Fruit fly (Drosophila melanogaster) Kc167 (cell line): ENCODE measurements around the gene CG17597.
A peak's percentile ranks its signal among the peaks of the same experiment; 100 is the strongest.

ENCODE experiments used
- Myc ChIP-seq: fragments of >200 bp; optimal IDR thresholded peaks from 2 replicates; lab custom pipeline; 2017; ENCODE audit warnings: missing external identifiers
- Sin3A ChIP-seq: fragments of >200 bp; optimal IDR thresholded peaks from 2 replicates; lab custom pipeline; 2018; ENCODE audit warnings: missing external identifiers
- h ChIP-seq: fragments of >200 bp; optimal IDR thresholded peaks from 3 replicates; lab custom pipeline; 2018; ENCODE audit warnings: missing external identifiers
- insv ChIP-seq: fragments of >200 bp; optimal IDR thresholded peaks from 3 replicates; lab custom pipeline; 2018; ENCODE audit warnings: missing external identifiers
- psq ChIP-seq: fragments of >200 bp; optimal IDR thresholded peaks from 2 replicates; lab custom pipeline; 2017; ENCODE audit warnings: missing external identifiers
- ttk ChIP-seq: sonication (Bioruptor generic); optimal IDR thresholded peaks from 2 replicates; lab custom pipeline; 2017; ENCODE audit warnings: missing external identifiers

Gene CG17597

dm6 chr2L:18801704-18802103 is 29.2 kb downstream of the CG17597 start:
- TF ChIP-seq insv (lab: Kevin White, UChicago) (no peak), psq (lab: Kevin White, UChicago) (no peak), ttk (lab: Kevin White, UChicago) (no peak), Myc (lab: Kevin White, UChicago) (no peak), h (lab: Kevin White, UChicago) (no peak), Sin3A (lab: Kevin White, UChicago) (no peak)

DNA sequence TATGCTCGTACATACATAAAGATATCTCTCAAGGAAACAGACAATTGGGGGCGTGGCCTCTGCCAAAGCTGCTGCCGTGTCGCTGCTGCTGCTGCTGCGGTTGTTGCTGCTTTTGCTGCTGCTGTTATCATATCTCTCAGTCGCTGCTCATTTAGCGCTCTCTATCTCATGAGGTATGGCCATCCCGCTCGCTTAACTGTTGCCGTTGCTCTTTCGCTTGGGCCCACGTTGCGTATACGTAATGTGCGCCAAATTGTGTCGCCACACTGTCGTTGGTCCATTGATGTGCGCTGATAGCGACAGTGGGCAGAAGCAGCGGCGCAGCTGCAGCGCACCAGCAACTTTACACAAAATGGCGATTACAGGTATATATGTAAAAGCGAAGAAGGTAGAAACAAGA is 34.5 kb downstream of the CG17597 start:
- TF ChIP-seq h (lab: Kevin White, UChicago) (no peak), insv (lab: Kevin White, UChicago) (no peak), psq (lab: Kevin White, UChicago) (no peak), Myc (lab: Kevin White, UChicago) (no peak)

DNA sequence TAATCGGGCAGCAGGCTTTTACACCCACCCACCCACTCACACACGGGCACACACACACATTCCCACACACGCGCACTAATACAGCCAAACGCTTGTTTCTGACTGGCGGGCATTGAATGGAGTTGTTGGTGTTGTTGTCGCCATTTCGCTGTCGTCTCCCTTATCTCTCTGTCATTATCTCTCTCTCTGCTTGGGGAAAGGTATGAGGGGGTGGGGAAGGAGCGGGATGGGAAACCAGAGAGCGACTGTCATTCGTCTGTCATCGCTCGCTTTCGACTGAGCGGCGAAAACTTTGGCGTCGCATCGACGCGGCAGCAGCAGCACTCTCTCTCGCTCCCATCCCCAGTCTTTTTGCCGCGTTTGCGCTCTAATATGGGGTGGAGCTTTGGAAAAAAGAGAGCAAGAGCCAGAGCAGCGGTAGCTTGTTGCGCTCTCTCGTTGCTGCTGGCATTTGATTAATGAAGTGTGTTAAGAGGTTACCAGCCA is 35.0 kb downstream of the CG17597 start:
- peak; percentile 67 for TF ChIP-seq insv (lab: Kevin White, UChicago)
- no peak for TF ChIP-seq ttk (lab: Kevin White, UChicago)

DNA sequence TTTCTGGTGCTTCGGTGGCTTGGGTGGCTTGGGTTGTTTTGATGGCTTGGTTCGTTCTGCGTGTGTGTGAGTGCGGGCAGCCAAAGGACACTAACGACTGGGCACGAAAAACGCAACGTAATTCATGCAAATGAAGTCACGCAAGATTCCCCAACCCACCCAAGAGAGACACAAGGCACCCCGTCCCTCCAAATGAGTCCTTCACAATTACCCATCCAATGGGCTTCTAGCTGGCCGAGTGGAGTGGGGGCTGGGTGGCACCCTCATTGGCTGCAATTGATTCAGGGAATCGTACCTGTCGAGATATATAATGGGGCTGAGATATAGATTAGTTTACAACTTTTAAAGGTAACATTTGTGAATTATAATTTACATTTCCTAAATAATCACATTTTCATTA is 37.7 kb downstream of the CG17597 start:
- TF ChIP-seq Myc (lab: Kevin White, UChicago), result no peak
- no peak for TF ChIP-seq ttk (lab: Kevin White, UChicago)
- TF ChIP-seq insv (lab: Kevin White, UChicago), result no peak
- TF ChIP-seq psq (lab: Kevin White, UChicago), result no peak
- TF ChIP-seq h (lab: Kevin White, UChicago), result no peak
- TF ChIP-seq Sin3A (lab: Kevin White, UChicago), result no peak

- TF ChIP-seq insv (lab: Kevin White, UChicago) (no peak), psq (lab: Kevin White, UChicago) (no peak), Sin3A (lab: Kevin White, UChicago) (no peak), ttk (lab: Kevin White, UChicago) (no peak), h (lab: Kevin White, UChicago) (no peak), Myc (lab: Kevin White, UChicago) (no peak)
These were observed 38.1 kb downstream of the CG17597 start, which contains the start of gene ham for dm6 chr2L:18792806-18793205. Gene ham (minus strand): TSS chr2L:18792906.

DNA sequence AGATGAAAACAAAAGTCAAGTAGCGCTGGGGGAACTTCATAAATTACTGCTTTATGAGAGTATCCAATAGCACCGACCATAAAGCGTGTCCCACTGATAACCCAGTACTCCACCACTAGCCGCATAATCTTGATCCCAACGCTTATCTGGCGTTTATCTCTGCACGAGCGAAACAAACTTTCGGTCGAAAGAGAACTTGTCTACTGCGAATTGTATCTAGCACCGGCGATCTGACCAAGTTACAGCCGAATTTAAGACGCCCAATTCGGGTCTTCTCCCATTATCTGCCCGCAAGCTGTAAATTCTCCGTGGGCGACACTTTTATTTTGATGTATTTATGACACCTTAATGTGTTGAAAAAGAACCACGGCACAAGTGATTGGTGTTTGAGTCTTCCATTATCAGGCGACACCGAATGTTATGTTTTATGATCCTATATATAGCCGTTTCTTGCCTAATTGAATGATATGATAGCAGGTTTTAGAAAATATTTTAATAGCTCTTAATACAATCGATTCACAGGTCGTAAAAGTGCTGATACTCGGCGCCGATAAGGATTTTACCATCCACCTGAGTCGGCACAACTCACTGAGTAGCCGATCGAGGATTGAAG is 41.1 kb downstream of the CG17597 start:
- TF ChIP-seq h (lab: Kevin White, UChicago), result no peak
- no peak for TF ChIP-seq ttk (lab: Kevin White, UChicago)
- TF ChIP-seq Myc (lab: Kevin White, UChicago), result no peak
- no peak for TF ChIP-seq Sin3A (lab: Kevin White, UChicago)
- TF ChIP-seq psq (lab: Kevin White, UChicago), result no peak
- TF ChIP-seq insv (lab: Kevin White, UChicago), result no peak

DNA sequence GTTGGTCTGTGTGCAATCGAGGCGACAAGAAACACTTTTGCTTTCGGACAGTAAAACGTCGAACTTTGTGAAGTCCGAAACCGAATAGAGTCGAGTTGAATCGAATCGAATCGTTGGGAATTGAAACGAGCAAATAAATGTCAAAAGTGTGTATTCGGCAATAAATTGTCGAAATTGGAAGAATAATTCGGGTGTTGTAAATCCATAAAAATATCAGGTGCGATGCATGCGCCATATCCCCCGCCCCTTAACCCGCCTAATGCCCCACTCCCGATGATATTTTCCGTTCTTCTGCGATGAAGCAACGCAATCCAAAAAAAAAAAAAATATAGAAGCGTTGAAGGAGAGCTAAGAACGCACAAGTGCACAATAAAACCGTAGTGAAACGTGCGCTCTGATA is 42.0 kb downstream of the CG17597 start:
- TF ChIP-seq Myc (lab: Kevin White, UChicago), result no peak
- TF ChIP-seq h (lab: Kevin White, UChicago), result no peak
- no peak for TF ChIP-seq psq (lab: Kevin White, UChicago)
- TF ChIP-seq ttk (lab: Kevin White, UChicago), result no peak
- TF ChIP-seq Sin3A (lab: Kevin White, UChicago), result no peak
- TF ChIP-seq insv (lab: Kevin White, UChicago), result no peak

DNA sequence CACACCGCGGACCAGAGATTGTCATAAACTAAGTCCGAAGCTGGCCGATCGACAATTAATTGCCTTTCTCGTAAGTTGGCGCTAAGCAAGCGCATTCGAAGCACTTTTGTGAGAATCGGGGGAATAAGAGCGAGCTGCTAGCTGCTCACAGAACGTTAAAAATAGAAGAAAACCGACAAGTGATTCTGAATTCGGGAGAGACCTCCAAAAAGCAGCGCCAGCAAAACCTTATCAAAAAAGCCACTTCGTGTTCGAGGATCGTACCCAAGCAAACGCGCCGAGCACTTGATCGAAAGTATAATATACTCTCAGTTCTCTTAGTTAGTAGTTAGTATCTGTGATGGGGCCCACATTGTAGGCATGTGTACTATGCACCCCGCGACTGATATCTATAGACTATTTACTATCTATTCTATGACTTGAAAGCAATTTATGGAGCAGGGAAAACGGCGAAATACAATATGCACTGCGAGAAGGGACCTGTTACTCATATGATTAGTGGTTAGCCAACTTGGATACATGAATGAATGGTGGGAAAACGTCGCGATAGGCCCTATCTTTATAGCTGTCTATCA is 43.5 kb downstream of the CG17597 start:
- TF ChIP-seq insv (lab: Kevin White, UChicago), result no peak
- no peak for TF ChIP-seq Myc (lab: Kevin White, UChicago)
- TF ChIP-seq h (lab: Kevin White, UChicago), result no peak
- no peak for TF ChIP-seq psq (lab: Kevin White, UChicago)
- no peak for TF ChIP-seq ttk (lab: Kevin White, UChicago)
- TF ChIP-seq Sin3A (lab: Kevin White, UChicago), result no peak

- TF ChIP-seq Sin3A (lab: Kevin White, UChicago) (no peak), insv (lab: Kevin White, UChicago) (no peak), Myc (lab: Kevin White, UChicago) (no peak), ttk (lab: Kevin White, UChicago) (no peak)
These were observed 45.8 kb downstream of the CG17597 start for dm6 chr2L:18785026-18785600.

DNA sequence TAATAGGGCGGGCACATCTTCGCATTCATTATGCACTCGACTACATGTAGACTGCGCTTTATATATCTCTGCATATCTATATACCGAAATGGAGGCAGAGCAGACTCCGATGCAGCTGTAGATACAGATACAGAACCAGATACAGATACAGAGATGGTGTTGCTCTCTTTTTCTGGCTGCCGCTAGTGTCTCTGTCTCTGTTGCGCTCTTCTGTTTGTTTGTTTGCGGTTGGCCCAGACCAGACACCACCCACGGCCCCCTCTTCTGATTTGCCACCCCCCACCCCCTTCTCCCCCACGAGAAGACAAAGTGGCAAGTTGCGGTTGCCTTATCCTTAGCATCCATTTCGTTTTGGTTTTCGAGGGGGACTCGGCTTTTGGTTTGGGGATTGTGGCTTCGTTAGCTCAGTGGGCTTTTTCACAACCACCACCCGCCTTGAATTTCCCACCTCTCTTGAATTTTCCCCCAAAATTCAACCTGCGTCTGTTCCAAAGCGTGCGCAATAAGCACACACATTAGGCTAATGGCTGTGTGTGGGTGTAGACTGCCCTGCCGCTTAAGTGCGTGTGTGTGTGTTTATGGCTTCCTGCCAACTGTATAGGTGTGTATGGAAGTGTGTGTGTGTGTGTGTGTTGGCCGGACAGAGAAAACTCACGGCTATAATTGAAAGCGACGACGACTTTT is 47.5 kb downstream of the CG17597 start:
- TF ChIP-seq h (lab: Kevin White, UChicago) (no peak), Myc (lab: Kevin White, UChicago) (no peak), ttk (lab: Kevin White, UChicago) (no peak), insv (lab: Kevin White, UChicago) (no peak), psq (lab: Kevin White, UChicago) (no peak), Sin3A (lab: Kevin White, UChicago) (no peak)

DNA sequence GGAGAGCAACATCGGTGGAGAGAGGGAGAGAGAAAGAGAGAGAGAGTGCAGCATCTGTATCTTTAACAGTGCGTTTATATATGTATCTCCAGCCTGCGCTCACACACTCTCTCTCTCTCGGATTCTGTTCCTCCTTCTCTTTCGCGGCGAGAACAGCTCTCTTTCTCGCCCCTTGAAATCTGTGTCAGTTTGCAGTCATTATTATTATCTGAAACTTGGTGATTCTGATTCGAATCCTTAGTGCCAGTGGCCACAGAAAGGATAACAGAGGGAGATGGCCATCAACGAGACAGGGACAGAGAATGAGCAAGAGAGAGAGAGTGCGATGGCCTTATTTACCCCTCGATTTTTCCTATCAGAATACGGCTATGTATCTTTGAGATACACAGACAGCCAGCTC is 48.0 kb downstream of the CG17597 start:
- TF ChIP-seq psq (lab: Kevin White, UChicago) (no peak), ttk (lab: Kevin White, UChicago) (no peak), Myc (lab: Kevin White, UChicago) (no peak), Sin3A (lab: Kevin White, UChicago) (no peak), insv (lab: Kevin White, UChicago) (no peak), h (lab: Kevin White, UChicago) (no peak)
